Worm (Caenorhabditis elegans) whole organism, L4 larva: ENCODE data around the gene D1086.17.

Experiments used
- dmd-9 ChIP-seq: fragments of 200-800 bp; sonication (Bioruptor generic); IDR thresholded peaks from 2 replicates; pipeline ENCODE4 v1.3.6; 2022; ENCODE audit warnings: missing genetic modification reagents, missing genetic modification characterization, missing compliant biosample characterization
- fkh-10 ChIP-seq: fragments of 150-350 bp; optimal IDR thresholded peaks from 2 replicates; lab custom pipeline; 2014; ENCODE audit warnings: missing biosample characterization, missing genetic modification reagents, missing genetic modification characterization
- lim-7 ChIP-seq: fragments of 200-800 bp; sonication (Bioruptor generic); IDR thresholded peaks from 2 replicates; pipeline ENCODE4 v1.3.6; 2022; ENCODE audit warnings: missing genetic modification characterization, missing compliant biosample characterization
- lin-13 ChIP-seq: fragments of 150-350 bp; optimal IDR thresholded peaks from 2 replicates; lab custom pipeline; 2014; ENCODE audit warnings: missing biosample characterization, missing genetic modification reagents, missing genetic modification characterization
- lir-3 ChIP-seq: sonication (generic microtip); optimal IDR thresholded peaks from 2 replicates; lab custom pipeline; 2016; ENCODE audit warnings: mild to moderate bottlenecking, missing genetic modification characterization, missing compliant biosample characterization
- spr-1 ChIP-seq: sonication (generic microtip); optimal IDR thresholded peaks from 2 replicates; lab custom pipeline; 2016; ENCODE audit warnings: mild to moderate bottlenecking, missing genetic modification characterization, missing compliant biosample characterization
- spr-3 ChIP-seq: fragments of 200-800 bp; sonication (Bioruptor generic); optimal IDR thresholded peaks from 2 replicates; lab custom pipeline; 2018; ENCODE audit warnings: mild to moderate bottlenecking, missing genetic modification characterization, missing compliant biosample characterization
- ztf-11 ChIP-seq: fragments of 150-350 bp; optimal IDR thresholded peaks from 2 replicates; lab custom pipeline; 2014; ENCODE audit warnings: missing biosample characterization, missing genetic modification characterization

DNA sequence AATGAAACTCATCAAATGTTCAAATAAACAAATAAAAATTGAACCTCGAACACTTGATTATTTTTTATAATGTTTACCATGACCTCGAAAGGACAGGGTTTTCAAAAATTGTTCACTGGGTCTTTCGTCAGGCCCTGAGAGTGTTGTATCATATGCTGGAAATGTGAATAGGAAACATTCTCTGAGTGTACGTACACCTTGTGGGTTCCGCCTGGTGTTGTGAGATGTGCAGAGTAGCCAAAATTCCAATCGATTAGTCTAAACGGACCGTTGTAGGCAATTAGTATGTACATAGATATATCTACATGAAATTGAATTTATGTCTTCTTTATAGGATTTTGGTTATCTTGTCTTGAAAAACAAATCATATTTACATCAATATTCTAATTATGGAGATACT is 26.9 kb downstream of the D1086.17 start:
- TF ChIP-seq dmd-9 = no peak
- no peak for TF ChIP-seq spr-1
- no peak for TF ChIP-seq ztf-11 (tag; lab: Kevin White, UChicago)
- TF ChIP-seq lin-13 = no peak
- TF ChIP-seq lim-7 (GFP tag; lab: Robert Waterston, UW) = no peak
- no peak for TF ChIP-seq spr-3
- no peak for TF ChIP-seq fkh-10 (GFP tag; lab: Kevin White, UChicago)
- TF ChIP-seq lir-3 (tag; lab: Kevin White, UChicago) = no peak
